Fruit fly (Drosophila melanogaster) whole organism, embryonic: ENCODE data around the gene CG13313.
A peak's percentile ranks its signal among the peaks of the same experiment; 100 is the strongest.

ENCODE experiments used
- CG10565 ChIP-seq: fragments of 200-800 bp; sonication (Bioruptor generic); optimal IDR thresholded peaks from 3 replicates; lab custom pipeline; 2016; ENCODE audit warnings: missing biosample characterization, mild to moderate bottlenecking, missing genetic modification characterization
- CG12942 ChIP-seq: fragments of 200-800 bp; sonication (Bioruptor generic); optimal IDR thresholded peaks from 3 replicates; lab custom pipeline; 2016; ENCODE audit warnings: missing biosample characterization, missing genetic modification characterization
- CG14710 ChIP-seq: fragments of 200-800 bp; sonication (Bioruptor generic); optimal IDR thresholded peaks from 3 replicates; lab custom pipeline; 2019; ENCODE audit warnings: missing biosample characterization, mild to moderate bottlenecking, missing genetic modification characterization, moderate library complexity
- CG14965 ChIP-seq: fragments of 200-800 bp; sonication (Bioruptor generic); optimal IDR thresholded peaks from 2 replicates; lab custom pipeline; 2016; ENCODE audit warnings: missing biosample characterization, missing genetic modification characterization, borderline replicate concordance
- CG15696 ChIP-seq: fragments of 200-800 bp; sonication (Bioruptor generic); optimal IDR thresholded peaks from 2 replicates; lab custom pipeline; 2019; ENCODE audit warnings: missing biosample characterization, mild to moderate bottlenecking, missing genetic modification characterization, moderate library complexity
- CG17568 ChIP-seq: fragments of 200-800 bp; sonication (Bioruptor generic); optimal IDR thresholded peaks from 2 replicates; lab custom pipeline; 2018; ENCODE audit warnings: missing biosample characterization, mild to moderate bottlenecking, missing genetic modification characterization, moderate library complexity
- CG2116 ChIP-seq: fragments of 200-800 bp; sonication (Bioruptor generic); optimal IDR thresholded peaks from 3 replicates; lab custom pipeline; 2018; ENCODE audit warnings: missing biosample characterization, mild to moderate bottlenecking, missing genetic modification characterization
- CG31224 ChIP-seq: fragments of 200-800 bp; sonication (Bioruptor generic); IDR thresholded peaks from 2 replicates; pipeline ENCODE4 v1.3.6; 2022; ENCODE audit warnings: missing biosample characterization, missing genetic modification characterization
- CG31441 ChIP-seq: fragments of 200-800 bp; sonication (Bioruptor generic); IDR thresholded peaks from 2 replicates; pipeline ENCODE4 v1.3.6; 2022; ENCODE audit warnings: missing biosample characterization, missing genetic modification characterization
- CG4707 ChIP-seq: fragments of 200-800 bp; sonication (Bioruptor generic); optimal IDR thresholded peaks from 2 replicates; lab custom pipeline; 2018; ENCODE audit warnings: missing biosample characterization, mild to moderate bottlenecking, missing genetic modification characterization, moderate library complexity
- CG5180 ChIP-seq: fragments of 200-800 bp; sonication (Bioruptor generic); optimal IDR thresholded peaks from 3 replicates; lab custom pipeline; 2017; ENCODE audit warnings: missing biosample characterization, missing genetic modification characterization, mild to moderate bottlenecking, moderate library complexity, missing genetic modification reagents
- CG6683 ChIP-seq: fragments of 200-800 bp; sonication (Bioruptor generic); optimal IDR thresholded peaks from 2 replicates; lab custom pipeline; 2017; ENCODE audit warnings: missing biosample characterization, mild to moderate bottlenecking, missing genetic modification characterization, missing genetic modification reagents
- CG7357 ChIP-seq: fragments of 200-800 bp; sonication (Bioruptor generic); IDR thresholded peaks from 3 replicates; pipeline ENCODE4 v1.3.6; 2022; ENCODE audit warnings: missing biosample characterization, missing genetic modification characterization
- CG7745 ChIP-seq: fragments of 200-800 bp; sonication (Bioruptor generic); optimal IDR thresholded peaks from 2 replicates; lab custom pipeline; 2018; ENCODE audit warnings: missing biosample characterization, mild to moderate bottlenecking, missing genetic modification characterization, moderate library complexity
- CG9876 ChIP-seq: fragments of 200-800 bp; sonication (Bioruptor generic); optimal IDR thresholded peaks from 2 replicates; lab custom pipeline; 2016; ENCODE audit warnings: missing biosample characterization, missing genetic modification characterization
- CTCF ChIP-seq: fragments of 200-800 bp; sonication (Bioruptor generic); optimal IDR thresholded peaks from 2 replicates; lab custom pipeline; 2017; ENCODE audit warnings: missing biosample characterization, mild to moderate bottlenecking, missing genetic modification characterization, moderate library complexity
- CkIIα-i1 ChIP-seq: fragments of 200-800 bp; sonication (Bioruptor generic); IDR thresholded peaks from 2 replicates; pipeline ENCODE4 v1.3.6; 2022; ENCODE audit warnings: missing biosample characterization, missing genetic modification characterization
- CoRest ChIP-seq: fragments of 200-800 bp; sonication (Bioruptor generic); optimal IDR thresholded peaks from 3 replicates; lab custom pipeline; 2018; ENCODE audit warnings: missing biosample characterization, mild to moderate bottlenecking, missing genetic modification characterization, moderate library complexity
- Dad ChIP-seq: fragments of 200-800 bp; sonication (Bioruptor generic); optimal IDR thresholded peaks from 3 replicates; lab custom pipeline; 2016; ENCODE audit warnings: missing biosample characterization, missing genetic modification characterization
- Hr39 ChIP-seq: fragments of >200 bp; optimal IDR thresholded peaks from 2 replicates; lab custom pipeline; 2017
- Meics ChIP-seq: fragments of 200-800 bp; sonication (Bioruptor generic); optimal IDR thresholded peaks from 2 replicates; lab custom pipeline; 2017; ENCODE audit warnings: missing biosample characterization, mild to moderate bottlenecking, missing genetic modification characterization
- Mes4 ChIP-seq: fragments of 200-800 bp; sonication (Bioruptor generic); optimal IDR thresholded peaks from 2 replicates; lab custom pipeline; 2016; ENCODE audit warnings: missing biosample characterization, missing genetic modification characterization
- NC2β ChIP-seq: fragments of 200-800 bp; sonication (Bioruptor generic); optimal IDR thresholded peaks from 2 replicates; lab custom pipeline; 2016; ENCODE audit warnings: missing biosample characterization, missing genetic modification characterization
- Neu2 ChIP-seq: fragments of 200-800 bp; sonication (Bioruptor generic); optimal IDR thresholded peaks from 3 replicates; lab custom pipeline; 2016; ENCODE audit warnings: missing biosample characterization, missing genetic modification characterization, borderline replicate concordance
- Scr ChIP-seq: fragments of 200-800 bp; sonication (Bioruptor generic); IDR thresholded peaks from 2 replicates; pipeline ENCODE4 v1.3.6; 2022; ENCODE audit warnings: missing biosample characterization, missing genetic modification characterization; ENCODE audit not compliant: partially characterized antibody
- Sox102F ChIP-seq: fragments of 200-800 bp; sonication (Bioruptor generic); optimal IDR thresholded peaks from 2 replicates; lab custom pipeline; 2018; ENCODE audit warnings: missing biosample characterization, mild to moderate bottlenecking, missing genetic modification characterization, moderate library complexity
- Sry-β ChIP-seq: fragments of 200-800 bp; sonication (Bioruptor generic); optimal IDR thresholded peaks from 2 replicates; lab custom pipeline; 2018; ENCODE audit warnings: missing biosample characterization, mild to moderate bottlenecking, missing genetic modification characterization, moderate library complexity
- Stat92E ChIP-seq, 3 experiments: fragments of >200 bp in 2 of 3; fragments of 200-800 bp in 1 of 3; sonication (Bioruptor generic) in 1 of 3; optimal IDR thresholded peaks; 2 replicates each; lab custom pipeline; 2017 to 2019; ENCODE audit warnings: missing biosample characterization in 3 of 3, missing genetic modification characterization in 3 of 3, mild to moderate bottlenecking in 1 of 3, moderate library complexity in 1 of 3
- Xrp1 ChIP-seq: fragments of 200-800 bp; sonication (Bioruptor generic); IDR thresholded peaks from 2 replicates; pipeline ENCODE4 v1.3.6; 2022; ENCODE audit warnings: missing biosample characterization, missing genetic modification characterization
- cg ChIP-seq: fragments of 200-800 bp; sonication (Bioruptor generic); optimal IDR thresholded peaks from 3 replicates; lab custom pipeline; 2019; ENCODE audit warnings: missing biosample characterization, mild to moderate bottlenecking, missing genetic modification characterization, moderate library complexity
- ci ChIP-seq: fragments of 200-800 bp; sonication (Bioruptor generic); IDR thresholded peaks from 3 replicates; pipeline ENCODE4 v1.3.6; 2022; ENCODE audit warnings: missing biosample characterization, missing genetic modification characterization
- dati ChIP-seq: fragments of 200-800 bp; sonication (Bioruptor generic); IDR thresholded peaks from 2 replicates; pipeline ENCODE4 v1.3.6; 2022; ENCODE audit warnings: missing biosample characterization, missing genetic modification characterization
- dmrt99B ChIP-seq: fragments of 200-800 bp; sonication (Bioruptor generic); optimal IDR thresholded peaks from 2 replicates; lab custom pipeline; 2018; ENCODE audit warnings: missing biosample characterization, mild to moderate bottlenecking, missing genetic modification characterization, moderate library complexity
- fd3F ChIP-seq: fragments of 200-800 bp; sonication (Bioruptor generic); optimal IDR thresholded peaks from 2 replicates; lab custom pipeline; 2018; ENCODE audit warnings: missing biosample characterization, mild to moderate bottlenecking, missing genetic modification characterization, moderate library complexity
- fd64A ChIP-seq: fragments of 200-800 bp; sonication (Bioruptor generic); optimal IDR thresholded peaks from 3 replicates; lab custom pipeline; 2018; ENCODE audit warnings: missing biosample characterization, mild to moderate bottlenecking, missing genetic modification characterization
- gce ChIP-seq: fragments of 200-800 bp; sonication (Bioruptor generic); IDR thresholded peaks from 3 replicates; pipeline ENCODE4 v1.3.6; 2022; ENCODE audit warnings: missing biosample characterization, missing genetic modification characterization
- gsb-n ChIP-seq: fragments of 200-800 bp; sonication (Bioruptor generic); optimal IDR thresholded peaks from 3 replicates; lab custom pipeline; 2018; ENCODE audit warnings: missing biosample characterization, mild to moderate bottlenecking, missing genetic modification characterization
- kah ChIP-seq: fragments of 200-800 bp; sonication (Bioruptor generic); optimal IDR thresholded peaks from 2 replicates; lab custom pipeline; 2018; ENCODE audit warnings: missing biosample characterization, mild to moderate bottlenecking, missing genetic modification characterization
- ken ChIP-seq: fragments of 200-800 bp; sonication (Bioruptor generic); IDR thresholded peaks from 3 replicates; pipeline ENCODE4 v1.3.6; 2022; ENCODE audit warnings: missing biosample characterization, missing genetic modification characterization
- knrl ChIP-seq: fragments of 200-800 bp; sonication (Bioruptor generic); IDR thresholded peaks from 3 replicates; pipeline ENCODE4 v1.3.6; 2022; ENCODE audit warnings: missing biosample characterization, missing genetic modification characterization; ENCODE audit not compliant: partially characterized antibody
- nerfin-1 ChIP-seq: fragments of 200-800 bp; sonication (Bioruptor generic); optimal IDR thresholded peaks from 3 replicates; lab custom pipeline; 2019; ENCODE audit warnings: missing biosample characterization, mild to moderate bottlenecking, missing genetic modification characterization, moderate library complexity
- oc ChIP-seq: fragments of 200-800 bp; sonication (Bioruptor generic); optimal IDR thresholded peaks from 2 replicates; lab custom pipeline; 2018; ENCODE audit warnings: missing biosample characterization, mild to moderate bottlenecking, missing genetic modification characterization, moderate library complexity
- odd ChIP-seq: fragments of 200-800 bp; sonication (Bioruptor generic); optimal IDR thresholded peaks from 2 replicates; lab custom pipeline; 2017; ENCODE audit warnings: missing biosample characterization, mild to moderate bottlenecking, missing genetic modification characterization
- phol ChIP-seq: fragments of 200-800 bp; sonication (Bioruptor generic); optimal IDR thresholded peaks from 3 replicates; lab custom pipeline; 2018; ENCODE audit warnings: missing biosample characterization, mild to moderate bottlenecking, missing genetic modification characterization, moderate library complexity
- schlank ChIP-seq: fragments of 200-800 bp; sonication (Bioruptor generic); optimal IDR thresholded peaks from 2 replicates; lab custom pipeline; 2018; ENCODE audit warnings: missing biosample characterization, mild to moderate bottlenecking, missing genetic modification characterization
- sna ChIP-seq: fragments of 200-800 bp; sonication (Bioruptor generic); IDR thresholded peaks from 2 replicates; pipeline ENCODE4 v1.3.6; 2022; ENCODE audit warnings: missing biosample characterization, missing genetic modification characterization; ENCODE audit not compliant: partially characterized antibody
- sob ChIP-seq: fragments of 200-800 bp; sonication (Bioruptor generic); IDR thresholded peaks from 2 replicates; pipeline ENCODE4 v1.3.6; 2022; ENCODE audit warnings: missing biosample characterization, missing genetic modification characterization
- tll ChIP-seq, 2 experiments: fragments of 200-800 bp in 1 of 2; fragments of >200 bp in 1 of 2; sonication (Bioruptor generic) in 1 of 2; optimal IDR thresholded peaks; 2 replicates each; lab custom pipeline; 2017 to 2019; ENCODE audit warnings: missing biosample characterization in 2 of 2, missing genetic modification characterization in 2 of 2, mild to moderate bottlenecking in 1 of 2, moderate library complexity in 1 of 2
- z ChIP-seq: fragments of 200-800 bp; sonication (Bioruptor generic); IDR thresholded peaks from 3 replicates; pipeline ENCODE4 v1.3.6; 2022; ENCODE audit warnings: missing biosample characterization, missing genetic modification characterization
- zfh1 ChIP-seq: fragments of 200-800 bp; sonication (Bioruptor generic); IDR thresholded peaks from 3 replicates; pipeline ENCODE4 v1.3.6; 2022; ENCODE audit warnings: missing biosample characterization, missing genetic modification characterization

The CG13313 gene

dm6 chr3L:8925679-8926078 lies 33.0 kb upstream of the CG13313 start (continued):
- TF ChIP-seq dati (GFP tag; lab: Robert Waterston, UW) = no peak
- no peak for TF ChIP-seq phol (tag; lab: Kevin White, UChicago)
- TF ChIP-seq Hr39 (lab: Kevin White, UChicago) = no peak
- TF ChIP-seq Neu2 = no peak
- no peak for TF ChIP-seq CG14965
- peak; percentile 20 for TF ChIP-seq NC2β (GFP tag; lab: Kevin White, UChicago)
- TF ChIP-seq CG6683 (GFP tag; lab: Kevin White, UChicago) = no peak
- peak; percentile 59 for TF ChIP-seq ken
- peak; percentile 67 for TF ChIP-seq CG4707
- TF ChIP-seq CG31441 (GFP tag; lab: Robert Waterston, UW) = 0 out of 2 replicates have a peak, but pooled peaks have one; percentile 35
- TF ChIP-seq cg = no peak
- TF ChIP-seq CG7357 = no peak
- TF ChIP-seq tll (GFP tag; optimal IDR thresholded peaks at IDR 0.05; lab: Kevin White, UChicago) = no peak
- peak; percentile 17 for TF ChIP-seq CG2116 (GFP tag; lab: Kevin White, UChicago)
- no peak for TF ChIP-seq CTCF (GFP tag; lab: Kevin White, UChicago)
- no peak for TF ChIP-seq CkIIα-i1 (GFP tag; lab: Robert Waterston, UW)
- TF ChIP-seq gsb-n (tag; lab: Kevin White, UChicago) = peak; percentile 66
- no peak for TF ChIP-seq CG10565 (GFP tag; lab: Kevin White, UChicago)
- peak; percentile 63 for TF ChIP-seq odd (GFP tag; lab: Kevin White, UChicago)
- no peak for TF ChIP-seq CG31224 (GFP tag; lab: Robert Waterston, UW)
- TF ChIP-seq Xrp1 (GFP tag; lab: Robert Waterston, UW) = peak; percentile 74
- peak; percentile 62 for TF ChIP-seq oc
- no peak for TF ChIP-seq sna
- no peak for TF ChIP-seq schlank (tag; lab: Kevin White, UChicago)
- 0 out of 3 replicates have a peak, but pooled peaks have one; percentile 14 for TF ChIP-seq z (GFP tag; lab: Robert Waterston, UW)
- TF ChIP-seq CG7745 = peak; percentile 78
- TF ChIP-seq CG14710 = peak; percentile 58
- TF ChIP-seq zfh1 (GFP tag; lab: Robert Waterston, UW) = peak; percentile 39; the same call in 1 of the 3 replicates
- no peak for TF ChIP-seq CG12942 (GFP tag; lab: Kevin White, UChicago)
- TF ChIP-seq gce (GFP tag; lab: Robert Waterston, UW) = peak; percentile 59; the same call in 2 of the 3 replicates
- TF ChIP-seq fd64A (GFP tag; lab: Kevin White, UChicago) = peak; percentile 78
- peak; percentile 35 for TF ChIP-seq Mes4 (GFP tag; lab: Kevin White, UChicago)
- no peak for TF ChIP-seq knrl (GFP tag; lab: Robert Waterston, UW)
- no peak for TF ChIP-seq Scr
- TF ChIP-seq ci (GFP tag; lab: Robert Waterston, UW) = peak; percentile 75
- peak; percentile 23 for TF ChIP-seq nerfin-1 (tag; lab: Kevin White, UChicago)
- TF ChIP-seq CG9876 (GFP tag; lab: Kevin White, UChicago) = no peak
- peak; percentile 41 for TF ChIP-seq Sry-β (GFP tag; lab: Kevin White, UChicago)
- peak; percentile 9 for TF ChIP-seq CG5180 (GFP tag; lab: Kevin White, UChicago)
- TF ChIP-seq CG17568 (GFP tag; lab: Kevin White, UChicago) = peak; percentile 27
- peak; percentile 40 for TF ChIP-seq Sox102F (GFP tag; lab: Kevin White, UChicago)
- TF ChIP-seq sob (GFP tag; lab: Robert Waterston, UW) = no peak
- no peak for TF ChIP-seq fd3F (GFP tag; lab: Kevin White, UChicago)
- TF ChIP-seq Stat92E (GFP tag; optimal IDR thresholded peaks at IDR 0.05; lab: Kevin White, UChicago) = peak in 1 of 3 experiments; percentile 47
- no peak for TF ChIP-seq kah (GFP tag; lab: Kevin White, UChicago)
- TF ChIP-seq Meics (GFP tag; lab: Kevin White, UChicago) = no peak
- no peak for TF ChIP-seq Dad
- peak; percentile 33 for TF ChIP-seq CoRest (tag; lab: Kevin White, UChicago)
- peak; percentile 33 for TF ChIP-seq CG15696
- TF ChIP-seq dmrt99B = peak; percentile 12
